Fruit fly (Drosophila melanogaster) whole organism: ENCODE measurements around the gene CG7252.

Experiments used
- Dll ChIP-seq: fragments of >200 bp; optimal IDR thresholded peaks from 2 replicates; lab custom pipeline; 2017
- pan ChIP-seq: fragments of >200 bp; optimal IDR thresholded peaks from 2 replicates; lab custom pipeline; 2017

dm6 chr3L:11947357-11947756, at the start of gene CG7252:
- no peak for TF ChIP-seq pan
- TF ChIP-seq Dll (lab: Kevin White, UChicago) = no peak
